Worm (Caenorhabditis elegans) whole organism, early embryonic: ENCODE data around the gene ostb-1.

ENCODE experiments used
- F13C5.2 ChIP-seq: sonication (generic microtip); optimal IDR thresholded peaks from 2 replicates; lab custom pipeline; 2017; ENCODE audit warnings: mild to moderate bottlenecking, missing genetic modification characterization, inconsistent platforms, missing compliant biosample characterization
- ceh-36 ChIP-seq: sonication (generic microtip); optimal IDR thresholded peaks from 2 replicates; lab custom pipeline; 2016; ENCODE audit warnings: missing genetic modification characterization, inconsistent platforms, missing compliant biosample characterization
- hmg-4 ChIP-seq: fragments of 200-800 bp; sonication (Bioruptor generic); optimal IDR thresholded peaks from 2 replicates; lab custom pipeline; 2018; ENCODE audit warnings: mild to moderate bottlenecking, missing genetic modification characterization, missing compliant biosample characterization
- hnd-1 ChIP-seq: sonication (generic microtip); optimal IDR thresholded peaks from 2 replicates; lab custom pipeline; 2016; ENCODE audit warnings: missing genetic modification characterization, missing compliant biosample characterization
- pes-1 ChIP-seq: fragments of 200-800 bp; sonication (Bioruptor generic); IDR thresholded peaks from 2 replicates; pipeline ENCODE4 v1.3.6; 2022; ENCODE audit warnings: missing genetic modification reagents, missing genetic modification characterization, missing compliant biosample characterization
- scrt-1 ChIP-seq: fragments of 200-800 bp; sonication (Bioruptor generic); IDR thresholded peaks from 2 replicates; pipeline ENCODE4 v1.3.6; 2022; ENCODE audit warnings: missing genetic modification characterization, missing compliant biosample characterization

ce11 chrII:7858101-7858500 lies 6.2 kb upstream of the ostb-1 start, which contains the start of gene sds-22:
- TF ChIP-seq pes-1 (GFP tag; lab: Robert Waterston, UW) = no peak
- no peak for TF ChIP-seq ceh-36 (tag; lab: Kevin White, UChicago)
- TF ChIP-seq scrt-1 = no peak
- TF ChIP-seq F13C5.2 (tag; lab: Kevin White, UChicago) = no peak
- no peak for TF ChIP-seq hmg-4 (GFP tag; lab: Kevin White, UChicago)
- TF ChIP-seq hnd-1 (tag; lab: Kevin White, UChicago) = no peak
